Fruit fly (Drosophila melanogaster) whole organism, embryonic: ENCODE measurements around the gene Ldsdh1.

ENCODE experiments used
- ATbp ChIP-seq: fragments of 200-800 bp; sonication (Bioruptor generic); optimal IDR thresholded peaks from 2 replicates; lab custom pipeline; 2017; ENCODE audit warnings: missing biosample characterization, mild to moderate bottlenecking, missing genetic modification characterization, missing genetic modification reagents
- Ada2b ChIP-seq: fragments of 200-800 bp; sonication (Bioruptor generic); IDR thresholded peaks from 2 replicates; pipeline ENCODE4 v1.3.6; 2022; ENCODE audit warnings: missing biosample characterization, missing genetic modification characterization
- CG10209 ChIP-seq: fragments of 200-800 bp; sonication (Bioruptor generic); optimal IDR thresholded peaks from 3 replicates; lab custom pipeline; 2017; ENCODE audit warnings: missing biosample characterization, mild to moderate bottlenecking, missing genetic modification characterization, missing genetic modification reagents
- CG11085 ChIP-seq: fragments of 200-800 bp; sonication (Bioruptor generic); IDR thresholded peaks from 2 replicates; pipeline ENCODE4 v1.3.6; 2022; ENCODE audit warnings: missing biosample characterization, missing genetic modification characterization
- CG11093 ChIP-seq: fragments of 200-800 bp; sonication (Bioruptor generic); IDR thresholded peaks from 3 replicates; pipeline ENCODE4 v1.3.6; 2022; ENCODE audit warnings: missing biosample characterization, missing genetic modification characterization
- CG11247 ChIP-seq: fragments of 200-800 bp; sonication (Bioruptor generic); IDR thresholded peaks from 2 replicates; pipeline ENCODE4 v1.3.6; 2022; ENCODE audit warnings: missing biosample characterization, missing genetic modification characterization
- CG11696 ChIP-seq: fragments of 200-800 bp; sonication (Bioruptor generic); IDR thresholded peaks from 2 replicates; pipeline ENCODE4 v1.3.6; 2022; ENCODE audit warnings: missing biosample characterization, missing genetic modification characterization
- CG12942 ChIP-seq: fragments of 200-800 bp; sonication (Bioruptor generic); optimal IDR thresholded peaks from 3 replicates; lab custom pipeline; 2016; ENCODE audit warnings: missing biosample characterization, missing genetic modification characterization
- CG13894 ChIP-seq: fragments of 200-800 bp; sonication (Bioruptor generic); optimal IDR thresholded peaks from 3 replicates; lab custom pipeline; 2018; ENCODE audit warnings: missing biosample characterization, mild to moderate bottlenecking, missing genetic modification characterization, moderate library complexity
- CG14441 ChIP-seq: fragments of 200-800 bp; sonication (Bioruptor generic); IDR thresholded peaks from 2 replicates; pipeline ENCODE4 v1.3.6; 2022; ENCODE audit warnings: missing biosample characterization, missing genetic modification characterization
- CG15479 ChIP-seq: fragments of 200-800 bp; sonication (Bioruptor generic); optimal IDR thresholded peaks from 3 replicates; lab custom pipeline; 2019; ENCODE audit warnings: missing biosample characterization, mild to moderate bottlenecking, missing genetic modification characterization, moderate library complexity
- CG15601 ChIP-seq: fragments of 200-800 bp; sonication (Bioruptor generic); optimal IDR thresholded peaks from 3 replicates; lab custom pipeline; 2019; ENCODE audit warnings: missing biosample characterization, mild to moderate bottlenecking, missing genetic modification characterization, moderate library complexity
- CG17829 ChIP-seq: fragments of 200-800 bp; optimal IDR thresholded peaks from 2 replicates; lab custom pipeline; 2019; ENCODE audit warnings: missing biosample characterization, mild to moderate bottlenecking, missing genetic modification characterization, moderate library complexity
- CG18011 ChIP-seq: fragments of 200-800 bp; sonication (Bioruptor generic); optimal IDR thresholded peaks from 2 replicates; lab custom pipeline; 2017; ENCODE audit warnings: missing biosample characterization, missing genetic modification characterization, mild to moderate bottlenecking, moderate library complexity, missing genotype
- CG2202 ChIP-seq: fragments of 200-800 bp; sonication (Bioruptor generic); optimal IDR thresholded peaks from 2 replicates; lab custom pipeline; 2018; ENCODE audit warnings: missing biosample characterization, mild to moderate bottlenecking, missing genetic modification characterization
- CG33557 ChIP-seq: fragments of 200-800 bp; sonication (Bioruptor generic); optimal IDR thresholded peaks from 2 replicates; lab custom pipeline; 2019; ENCODE audit warnings: missing biosample characterization, mild to moderate bottlenecking, missing genetic modification characterization, moderate library complexity
- CG8944 ChIP-seq: fragments of 200-800 bp; sonication (Bioruptor generic); optimal IDR thresholded peaks from 3 replicates; lab custom pipeline; 2016; ENCODE audit warnings: missing biosample characterization, missing genetic modification characterization
- CG9215 ChIP-seq: fragments of 200-800 bp; sonication (Bioruptor generic); IDR thresholded peaks from 2 replicates; pipeline ENCODE4 v1.3.6; 2022; ENCODE audit warnings: missing biosample characterization, missing genetic modification characterization
- CkIIα-i1 ChIP-seq: fragments of 200-800 bp; sonication (Bioruptor generic); IDR thresholded peaks from 2 replicates; pipeline ENCODE4 v1.3.6; 2022; ENCODE audit warnings: missing biosample characterization, missing genetic modification characterization
- Dek ChIP-seq: fragments of 200-800 bp; sonication (Bioruptor generic); optimal IDR thresholded peaks from 3 replicates; lab custom pipeline; 2019; ENCODE audit warnings: missing biosample characterization, mild to moderate bottlenecking, missing genetic modification characterization, moderate library complexity
- Ets97D ChIP-seq: fragments of 200-800 bp; sonication (Bioruptor generic); optimal IDR thresholded peaks from 3 replicates; lab custom pipeline; 2016; ENCODE audit warnings: missing biosample characterization, missing genetic modification characterization
- Hr3 ChIP-seq: fragments of 200-800 bp; sonication (Bioruptor generic); optimal IDR thresholded peaks from 3 replicates; lab custom pipeline; 2016; ENCODE audit warnings: missing biosample characterization, missing genetic modification characterization
- Hsf ChIP-seq: fragments of 200-800 bp; sonication (Bioruptor generic); optimal IDR thresholded peaks from 3 replicates; lab custom pipeline; 2016; ENCODE audit warnings: missing biosample characterization, missing genetic modification characterization
- Oli ChIP-seq: fragments of 200-800 bp; sonication (Bioruptor generic); optimal IDR thresholded peaks from 2 replicates; lab custom pipeline; 2018; ENCODE audit warnings: missing biosample characterization, mild to moderate bottlenecking, missing genetic modification characterization, moderate library complexity
- PHDP ChIP-seq: fragments of 200-800 bp; sonication (Bioruptor generic); optimal IDR thresholded peaks from 3 replicates; lab custom pipeline; 2018; ENCODE audit warnings: missing biosample characterization, mild to moderate bottlenecking, missing genetic modification characterization, moderate library complexity
- Pdp1 ChIP-seq, 2 experiments: fragments of 200-800 bp; sonication (Bioruptor generic); optimal IDR thresholded peaks; 3 replicates each; lab custom pipeline; 2016; ENCODE audit warnings: missing biosample characterization in 2 of 2, missing genetic modification characterization in 2 of 2, mild to moderate bottlenecking in 1 of 2, moderate library complexity in 1 of 2
- Rx ChIP-seq: fragments of 200-800 bp; sonication (Bioruptor generic); IDR thresholded peaks from 2 replicates; pipeline ENCODE4 v1.3.6; 2022; ENCODE audit warnings: missing biosample characterization, missing genetic modification characterization
- Six4 ChIP-seq: fragments of 200-800 bp; sonication (Bioruptor generic); optimal IDR thresholded peaks from 2 replicates; lab custom pipeline; 2016; ENCODE audit warnings: missing biosample characterization, missing genetic modification characterization
- ac ChIP-seq: fragments of 200-800 bp; sonication (Bioruptor generic); optimal IDR thresholded peaks from 3 replicates; lab custom pipeline; 2017; ENCODE audit warnings: missing biosample characterization, mild to moderate bottlenecking, missing genetic modification characterization
- aop ChIP-seq: fragments of 200-800 bp; sonication (Bioruptor generic); IDR thresholded peaks from 2 replicates; pipeline ENCODE4 v1.3.6; 2022; ENCODE audit warnings: missing biosample characterization, missing genetic modification characterization
- ase ChIP-seq: fragments of 200-800 bp; sonication (Bioruptor generic); IDR thresholded peaks from 3 replicates; pipeline ENCODE4 v1.3.6; 2022; ENCODE audit warnings: missing biosample characterization, missing genetic modification characterization
- chn ChIP-seq: fragments of 200-800 bp; sonication (Bioruptor generic); optimal IDR thresholded peaks from 2 replicates; lab custom pipeline; 2016; ENCODE audit warnings: missing biosample characterization, missing genetic modification characterization
- en ChIP-seq: fragments of 200-800 bp; sonication (Bioruptor generic); optimal IDR thresholded peaks from 2 replicates; lab custom pipeline; 2016; ENCODE audit warnings: missing biosample characterization, missing genetic modification characterization
- esg ChIP-seq: fragments of 200-800 bp; sonication (Bioruptor generic); conservative IDR thresholded peaks from 2 replicates; pipeline ENCODE4 v1.3.6; 2022; ENCODE audit warnings: missing biosample characterization, missing genetic modification characterization
- ewg ChIP-seq: fragments of 200-800 bp; sonication (Bioruptor generic); optimal IDR thresholded peaks from 3 replicates; lab custom pipeline; 2017; ENCODE audit warnings: mild to moderate bottlenecking, missing biosample characterization, missing genetic modification reagents, missing genetic modification characterization
- fru ChIP-seq: fragments of >200 bp; optimal IDR thresholded peaks from 2 replicates; lab custom pipeline; 2017
- fu2 ChIP-seq: fragments of 200-800 bp; sonication (Bioruptor generic); optimal IDR thresholded peaks from 2 replicates; lab custom pipeline; 2016; ENCODE audit warnings: missing biosample characterization, missing genetic modification characterization
- gro ChIP-seq: fragments of 200-800 bp; sonication (Bioruptor generic); optimal IDR thresholded peaks from 2 replicates; lab custom pipeline; 2016; ENCODE audit warnings: missing biosample characterization, missing genetic modification characterization
- h ChIP-seq: fragments of >200 bp; optimal IDR thresholded peaks from 2 replicates; lab custom pipeline; 2017
- her ChIP-seq: fragments of 200-800 bp; sonication (Bioruptor generic); optimal IDR thresholded peaks from 2 replicates; lab custom pipeline; 2016; ENCODE audit warnings: missing biosample characterization, missing genetic modification characterization
- kni ChIP-seq: fragments of 200-800 bp; sonication (Bioruptor generic); optimal IDR thresholded peaks from 3 replicates; lab custom pipeline; 2017; ENCODE audit warnings: mild to moderate bottlenecking, missing biosample characterization, missing genetic modification reagents, missing genetic modification characterization
- nmo ChIP-seq: fragments of 200-800 bp; sonication (Bioruptor generic); optimal IDR thresholded peaks from 2 replicates; lab custom pipeline; 2018; ENCODE audit warnings: missing biosample characterization, mild to moderate bottlenecking, missing genetic modification characterization, moderate library complexity
- odd ChIP-seq: fragments of 200-800 bp; sonication (Bioruptor generic); optimal IDR thresholded peaks from 2 replicates; lab custom pipeline; 2017; ENCODE audit warnings: missing biosample characterization, mild to moderate bottlenecking, missing genetic modification characterization
- phol ChIP-seq: fragments of 200-800 bp; sonication (Bioruptor generic); optimal IDR thresholded peaks from 3 replicates; lab custom pipeline; 2018; ENCODE audit warnings: missing biosample characterization, mild to moderate bottlenecking, missing genetic modification characterization, moderate library complexity
- row ChIP-seq: fragments of 200-800 bp; sonication (Bioruptor generic); IDR thresholded peaks from 3 replicates; pipeline ENCODE4 v1.3.6; 2022; ENCODE audit warnings: missing biosample characterization, missing genetic modification characterization
- sqz ChIP-seq: fragments of 200-800 bp; sonication (Bioruptor generic); optimal IDR thresholded peaks from 3 replicates; lab custom pipeline; 2018; ENCODE audit warnings: missing biosample characterization, mild to moderate bottlenecking, missing genetic modification characterization
- sug ChIP-seq: fragments of 200-800 bp; optimal IDR thresholded peaks from 2 replicates; lab custom pipeline; 2019; ENCODE audit warnings: missing biosample characterization, mild to moderate bottlenecking, missing genetic modification characterization, moderate library complexity
- tio ChIP-seq: fragments of 200-800 bp; sonication (Bioruptor generic); optimal IDR thresholded peaks from 2 replicates; lab custom pipeline; 2017; ENCODE audit warnings: missing biosample characterization, missing genetic modification characterization, inconsistent platforms
- tna ChIP-seq: fragments of 200-800 bp; sonication (Bioruptor generic); IDR thresholded peaks from 2 replicates; pipeline ENCODE4 v1.3.6; 2022; ENCODE audit warnings: missing biosample characterization, missing genetic modification characterization; ENCODE audit not compliant: partially characterized antibody
- zen ChIP-seq: fragments of 200-800 bp; sonication (Bioruptor generic); optimal IDR thresholded peaks from 3 replicates; lab custom pipeline; 2018; ENCODE audit warnings: missing biosample characterization, mild to moderate bottlenecking, missing genetic modification characterization, moderate library complexity

The Ldsdh1 gene

dm6 chrX:8092075-8092682, 10.8 kb upstream of the Ldsdh1 start (continued):
- peak; percentile 91 for TF ChIP-seq CG14441 (GFP tag; lab: Robert Waterston, UW)
- TF ChIP-seq gro: no peak
- TF ChIP-seq Pdp1 (GFP tag; optimal IDR thresholded peaks at IDR 0.05; lab: Kevin White, UChicago): peak; percentile 75 to 89
- peak; percentile 95 for TF ChIP-seq phol
- TF ChIP-seq Hr3 (GFP tag; lab: Kevin White, UChicago): peak; percentile 92
- peak; percentile 92 for TF ChIP-seq CG9215 (GFP tag; lab: Robert Waterston, UW)
- peak; percentile 98 for TF ChIP-seq row (GFP tag; lab: Robert Waterston, UW)
- TF ChIP-seq en (GFP tag; lab: Kevin White, UChicago): peak; percentile 30
- TF ChIP-seq her: peak; percentile 57
- peak; percentile 90 for TF ChIP-seq Six4 (GFP tag; lab: Kevin White, UChicago)
- peak; percentile 82 for TF ChIP-seq CG18011 (GFP tag; lab: Kevin White, UChicago)
- TF ChIP-seq Hsf (GFP tag; lab: Kevin White, UChicago): peak; percentile 89
- peak; percentile 84 for TF ChIP-seq Rx
- TF ChIP-seq CG11247 (GFP tag; lab: Robert Waterston, UW): peak; percentile 86
- peak; percentile 95 for TF ChIP-seq ATbp
- peak; percentile 57; the same call in 1 of the 2 replicates for TF ChIP-seq CG11696 (GFP tag; lab: Robert Waterston, UW)
- TF ChIP-seq fu2 (GFP tag; lab: Kevin White, UChicago): peak; percentile 68
- 0 out of 2 replicates have a peak, but pooled peaks have one; percentile 8 for TF ChIP-seq aop (GFP tag; lab: Robert Waterston, UW)
- TF ChIP-seq CG15601: peak; percentile 95
- peak; percentile 45 for TF ChIP-seq ac (GFP tag; lab: Kevin White, UChicago)
- TF ChIP-seq Dek: peak; percentile 94
- peak; percentile 81 for TF ChIP-seq CG2202 (tag; lab: Kevin White, UChicago)
- no peak for TF ChIP-seq CG15479 (GFP tag; lab: Kevin White, UChicago)
- TF ChIP-seq nmo (GFP tag; lab: Kevin White, UChicago): peak; percentile 97
- peak; percentile 99 for TF ChIP-seq sug (tag; lab: Kevin White, UChicago)
- peak; percentile 92 for TF ChIP-seq tio (GFP tag; lab: Kevin White, UChicago)
- peak; percentile 96 for TF ChIP-seq CG17829 (tag; lab: Kevin White, UChicago)
- peak; percentile 90 for TF ChIP-seq ewg (GFP tag; lab: Kevin White, UChicago)
- peak; percentile 95 for TF ChIP-seq CG10209
- TF ChIP-seq Ada2b: peak; percentile 86
- no peak for TF ChIP-seq tna (GFP tag; lab: Robert Waterston, UW)
- peak; percentile 91 for TF ChIP-seq esg (GFP tag; lab: Robert Waterston, UW)
- TF ChIP-seq CG11085 (GFP tag; lab: Robert Waterston, UW): peak; percentile 73
- TF ChIP-seq Oli (tag; lab: Kevin White, UChicago): peak; percentile 96
- peak; percentile 82 for TF ChIP-seq chn
- no peak for TF ChIP-seq h (lab: Kevin White, UChicago)
- peak; percentile 96 for TF ChIP-seq PHDP (tag; lab: Kevin White, UChicago)
- TF ChIP-seq CG8944: peak; percentile 76
- peak; percentile 93 for TF ChIP-seq odd (GFP tag; lab: Kevin White, UChicago)
- TF ChIP-seq zen: peak; percentile 82
- TF ChIP-seq CG33557: peak; percentile 91
- peak; percentile 48 for TF ChIP-seq Ets97D (GFP tag; lab: Kevin White, UChicago)
- TF ChIP-seq sqz (GFP tag; lab: Kevin White, UChicago): peak; percentile 95
- TF ChIP-seq CG12942 (GFP tag; lab: Kevin White, UChicago): peak; percentile 92
- peak; percentile 51; the same call in 1 of the 2 replicates for TF ChIP-seq CkIIα-i1 (GFP tag; lab: Robert Waterston, UW)
- peak; percentile 95 for TF ChIP-seq kni (GFP tag; lab: Kevin White, UChicago)
- TF ChIP-seq CG13894 (tag; lab: Kevin White, UChicago): peak; percentile 91
- peak; percentile 87 for TF ChIP-seq ase (GFP tag; lab: Robert Waterston, UW)
- TF ChIP-seq fru (lab: Kevin White, UChicago): no peak
- TF ChIP-seq CG11093 (GFP tag; lab: Robert Waterston, UW): peak; percentile 77; the same call in 2 of the 3 replicates
